Worm (Caenorhabditis elegans) whole organism, L2 larva: ENCODE measurements around the gene endu-2.

ENCODE experiments used
- C34F6.9 ChIP-seq: fragments of 150-350 bp; optimal IDR thresholded peaks from 2 replicates; lab custom pipeline; 2014; ENCODE audit warnings: missing biosample characterization, missing genetic modification characterization
- F13H6.1 ChIP-seq: sonication (generic microtip); optimal IDR thresholded peaks from 2 replicates; lab custom pipeline; 2016; ENCODE audit warnings: missing genetic modification characterization, missing compliant biosample characterization
- R02D3.7 ChIP-seq: fragments of 150-350 bp; optimal IDR thresholded peaks from 2 replicates; lab custom pipeline; 2014; ENCODE audit warnings: missing biosample characterization, missing genetic modification characterization
- Y55F3AM.14 ChIP-seq: fragments of 200-800 bp; sonication (Bioruptor generic); optimal IDR thresholded peaks from 2 replicates; lab custom pipeline; 2018; ENCODE audit warnings: mild to moderate bottlenecking, missing genetic modification characterization, missing compliant biosample characterization
- ZK546.5 ChIP-seq: sonication (generic microtip); optimal IDR thresholded peaks from 2 replicates; lab custom pipeline; 2017; ENCODE audit warnings: missing biosample characterization, missing genetic modification characterization
- alr-1 ChIP-seq: fragments of 150-350 bp; optimal IDR thresholded peaks from 2 replicates; lab custom pipeline; 2014; ENCODE audit warnings: missing biosample characterization, missing genetic modification characterization
- aly-2 ChIP-seq: fragments of 150-350 bp; optimal IDR thresholded peaks from 2 replicates; lab custom pipeline; 2014; ENCODE audit warnings: missing biosample characterization, missing genetic modification characterization
- ama-1 ChIP-seq: fragments of 150-350 bp; optimal IDR thresholded peaks from 2 replicates; lab custom pipeline; 2018; ENCODE audit warnings: inconsistent platforms
- blmp-1 ChIP-seq: sonication (generic microtip); optimal IDR thresholded peaks from 2 replicates; lab custom pipeline; 2017; ENCODE audit warnings: missing genetic modification characterization, mild to moderate bottlenecking, missing compliant biosample characterization, antibody characterized with exemption, moderate library complexity; ENCODE audit not compliant: insufficient read depth
- ceh-16 ChIP-seq: fragments of 150-350 bp; optimal IDR thresholded peaks from 2 replicates; lab custom pipeline; 2014; ENCODE audit warnings: missing biosample characterization, missing genetic modification characterization
- ceh-82 ChIP-seq: fragments of 150-350 bp; optimal IDR thresholded peaks from 2 replicates; lab custom pipeline; 2014; ENCODE audit warnings: missing biosample characterization, missing genetic modification characterization
- crh-2 ChIP-seq: sonication (generic microtip); optimal IDR thresholded peaks from 2 replicates; lab custom pipeline; 2017; ENCODE audit warnings: missing biosample characterization, missing genetic modification characterization
- dmd-4 ChIP-seq: sonication (generic microtip); optimal IDR thresholded peaks from 2 replicates; lab custom pipeline; 2017; ENCODE audit warnings: missing biosample characterization, missing genetic modification characterization
- egl-27 ChIP-seq: sonication (generic microtip); optimal IDR thresholded peaks from 3 replicates; lab custom pipeline; 2017; ENCODE audit warnings: missing biosample characterization, missing genetic modification reagents, missing genetic modification characterization
- elt-1 ChIP-seq: fragments of 150-350 bp; optimal IDR thresholded peaks from 2 replicates; lab custom pipeline; 2014; ENCODE audit warnings: missing biosample characterization, missing genetic modification characterization
- elt-3 ChIP-seq: sonication (generic microtip); optimal IDR thresholded peaks from 2 replicates; lab custom pipeline; 2017; ENCODE audit warnings: missing biosample characterization, missing genetic modification characterization
- fos-1 ChIP-seq: fragments of 150-350 bp; optimal IDR thresholded peaks from 2 replicates; lab custom pipeline; 2014; ENCODE audit warnings: missing biosample characterization, missing genetic modification characterization
- gmeb-1 ChIP-seq: fragments of 150-350 bp; optimal IDR thresholded peaks from 2 replicates; lab custom pipeline; 2014; ENCODE audit warnings: missing biosample characterization, missing genetic modification characterization
- lin-11 ChIP-seq: fragments of 150-350 bp; sonication (generic microtip); optimal IDR thresholded peaks from 2 replicates; lab custom pipeline; 2014; ENCODE audit warnings: missing biosample characterization, missing genetic modification characterization, inconsistent platforms, mixed read lengths
- lin-13 ChIP-seq: fragments of 150-350 bp; optimal IDR thresholded peaks from 2 replicates; lab custom pipeline; 2014; ENCODE audit warnings: missing biosample characterization, missing genetic modification reagents, missing genetic modification characterization
- lin-39 ChIP-seq: fragments of 150-350 bp; optimal IDR thresholded peaks from 2 replicates; lab custom pipeline; 2014; ENCODE audit warnings: missing biosample characterization, missing genetic modification reagents, missing genetic modification characterization
- lsy-2 ChIP-seq, 2 experiments: fragments of 150-350 bp in 1 of 2; sonication (generic microtip) in 1 of 2; optimal IDR thresholded peaks; 2 replicates each; lab custom pipeline; 2014 to 2017; ENCODE audit warnings: missing biosample characterization in 2 of 2, missing genetic modification characterization in 2 of 2
- mab-5 ChIP-seq: fragments of 150-350 bp; optimal IDR thresholded peaks from 2 replicates; lab custom pipeline; 2014; ENCODE audit warnings: missing biosample characterization, missing genetic modification characterization
- mbf-1 ChIP-seq: sonication (generic microtip); optimal IDR thresholded peaks from 2 replicates; lab custom pipeline; 2017; ENCODE audit warnings: missing biosample characterization, missing genetic modification characterization
- mdl-1 ChIP-seq, 2 experiments: fragments of 150-350 bp in 1 of 2; sonication (generic microtip) in 1 of 2; optimal IDR thresholded peaks; 2 replicates each; lab custom pipeline; 2017; ENCODE audit warnings: missing biosample characterization in 2 of 2, missing genetic modification characterization in 2 of 2
- nhr-10 ChIP-seq: sonication (generic microtip); optimal IDR thresholded peaks from 2 replicates; lab custom pipeline; 2017; ENCODE audit warnings: missing biosample characterization, missing genetic modification characterization
- nhr-11 ChIP-seq: fragments of 150-350 bp; optimal IDR thresholded peaks from 2 replicates; lab custom pipeline; 2014; ENCODE audit warnings: missing biosample characterization, missing genetic modification characterization
- nhr-12 ChIP-seq: fragments of 150-350 bp; optimal IDR thresholded peaks from 2 replicates; lab custom pipeline; 2014; ENCODE audit warnings: missing biosample characterization, missing genetic modification characterization
- nhr-129 ChIP-seq: fragments of 150-350 bp; optimal IDR thresholded peaks from 2 replicates; lab custom pipeline; 2014; ENCODE audit warnings: missing biosample characterization, missing genetic modification characterization
- nhr-21 ChIP-seq: fragments of 150-350 bp; optimal IDR thresholded peaks from 2 replicates; lab custom pipeline; 2014; ENCODE audit warnings: missing biosample characterization, missing genetic modification characterization
- nhr-23 ChIP-seq: fragments of 150-350 bp; optimal IDR thresholded peaks from 2 replicates; lab custom pipeline; 2014; ENCODE audit warnings: missing biosample characterization, missing genetic modification reagents, missing genetic modification characterization
- nhr-237 ChIP-seq: fragments of 150-350 bp; optimal IDR thresholded peaks from 2 replicates; lab custom pipeline; 2014; ENCODE audit warnings: missing biosample characterization, missing genetic modification characterization
- nhr-25 ChIP-seq: fragments of 150-350 bp; sonication (generic microtip); optimal IDR thresholded peaks from 3 replicates; lab custom pipeline; 2014; ENCODE audit warnings: missing biosample characterization, missing genetic modification characterization
- nhr-6 ChIP-seq: fragments of 150-350 bp; optimal IDR thresholded peaks from 2 replicates; lab custom pipeline; 2014; ENCODE audit warnings: missing biosample characterization, missing genetic modification characterization
- nhr-77 ChIP-seq: fragments of 150-350 bp; optimal IDR thresholded peaks from 2 replicates; lab custom pipeline; 2014; ENCODE audit warnings: missing biosample characterization, missing genetic modification characterization
- peb-1 ChIP-seq: fragments of 150-350 bp; optimal IDR thresholded peaks from 2 replicates; lab custom pipeline; 2014; ENCODE audit warnings: missing biosample characterization, missing genetic modification characterization
- sem-4 ChIP-seq: fragments of 150-350 bp; optimal IDR thresholded peaks from 2 replicates; lab custom pipeline; 2014; ENCODE audit warnings: missing biosample characterization, missing genetic modification reagents, missing genetic modification characterization
- skn-1 ChIP-seq: sonication (generic microtip); optimal IDR thresholded peaks from 2 replicates; lab custom pipeline; 2017; ENCODE audit warnings: missing biosample characterization, missing genetic modification characterization
- sma-3 ChIP-seq: sonication (generic microtip); optimal IDR thresholded peaks from 2 replicates; lab custom pipeline; 2016; ENCODE audit warnings: missing genetic modification reagents, missing genetic modification characterization, missing compliant biosample characterization
- sma-9 ChIP-seq, 2 experiments: fragments of 150-350 bp in 1 of 2; sonication (generic microtip) in 1 of 2; optimal IDR thresholded peaks; 2 replicates each; lab custom pipeline; 2014 to 2016; ENCODE audit warnings: missing genetic modification characterization in 2 of 2, mild to moderate bottlenecking in 1 of 2, missing biosample characterization in 1 of 2, missing compliant biosample characterization in 1 of 2, missing genetic modification reagents in 1 of 2, moderate library complexity in 1 of 2
- snpc-4 ChIP-seq: fragments of 150-350 bp; optimal IDR thresholded peaks from 2 replicates; lab custom pipeline; 2014; ENCODE audit warnings: missing biosample characterization, missing genetic modification characterization
- unc-39 ChIP-seq: fragments of 150-350 bp; optimal IDR thresholded peaks from 2 replicates; lab custom pipeline; 2014; ENCODE audit warnings: missing biosample characterization, missing genetic modification characterization
- unc-55 ChIP-seq: fragments of 150-350 bp; sonication (generic microtip); optimal IDR thresholded peaks from 3 replicates; lab custom pipeline; 2014; ENCODE audit warnings: missing biosample characterization, missing genetic modification reagents, missing genetic modification characterization
- unc-62 ChIP-seq: fragments of 150-350 bp; optimal IDR thresholded peaks from 2 replicates; lab custom pipeline; 2014; ENCODE audit warnings: missing biosample characterization, missing genetic modification reagents, missing genetic modification characterization
- zag-1 ChIP-seq: fragments of 150-350 bp; optimal IDR thresholded peaks from 2 replicates; lab custom pipeline; 2014; ENCODE audit warnings: missing biosample characterization, missing genetic modification characterization
- ztf-1 ChIP-seq: fragments of 200-800 bp; sonication (Bioruptor generic); conservative IDR thresholded peaks from 2 replicates; pipeline ENCODE4 v1.3.6; 2022; ENCODE audit warnings: missing genetic modification characterization, missing compliant biosample characterization
- ztf-11 ChIP-seq: sonication (generic microtip); optimal IDR thresholded peaks from 2 replicates; lab custom pipeline; 2017; ENCODE audit warnings: missing biosample characterization, missing genetic modification characterization
- ztf-4 ChIP-seq: fragments of 150-350 bp; optimal IDR thresholded peaks from 2 replicates; lab custom pipeline; 2014; ENCODE audit warnings: missing biosample characterization, missing genetic modification characterization

endu-2 gene

DNA sequence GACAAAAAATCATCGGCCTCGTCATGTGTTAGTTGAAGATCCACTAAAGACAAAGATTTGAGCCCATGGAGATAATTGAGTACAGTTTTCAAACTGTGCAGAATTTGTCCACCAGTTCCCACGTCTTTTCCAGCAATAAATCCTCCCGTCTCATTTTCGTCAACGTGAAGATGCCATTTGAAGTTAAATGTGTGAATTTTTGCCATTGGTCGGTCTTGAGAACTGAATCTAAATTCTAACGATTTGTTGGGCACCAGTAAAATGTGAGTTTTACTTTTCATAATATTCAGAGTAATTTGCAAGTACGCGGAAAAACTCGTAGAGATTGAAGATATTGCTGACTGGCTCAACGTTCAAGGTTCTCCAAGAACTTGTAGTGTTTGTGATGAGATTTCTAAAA lies 11.5 kb upstream of the endu-2 start:
- TF ChIP-seq unc-39 (tag; lab: Kevin White, UChicago): no peak
- TF ChIP-seq nhr-21 (tag; lab: Kevin White, UChicago): no peak
- TF ChIP-seq nhr-6 (tag; lab: Kevin White, UChicago): no peak
- no peak for TF ChIP-seq skn-1 (tag; lab: Kevin White, UChicago)
- no peak for TF ChIP-seq snpc-4

ce11 chrX:8231858-8232257 lies 10.2 kb upstream of the endu-2 start, which contains the start of gene K02A6.3:
TSS of gene K02A6.3 (minus strand) at chrX:8231931.
- TF ChIP-seq crh-2 (tag; lab: Kevin White, UChicago) (peak; percentile 93), mbf-1 (tag; lab: Kevin White, UChicago) (no peak), elt-1 (no peak), nhr-11 (no peak), F13H6.1 (peak; percentile 94), lsy-2 (tag; optimal IDR thresholded peaks at IDR 0.05; lab: Kevin White, UChicago) (peak; percentile 21 to 84), lin-13 (GFP tag; lab: Kevin White, UChicago) (peak; percentile 53), nhr-10 (tag; lab: Kevin White, UChicago) (no peak), dmd-4 (tag; lab: Kevin White, UChicago) (no peak), sma-3 (peak; percentile 95), snpc-4 (peak; percentile 27), ZK546.5 (no peak), ama-1 (lab: Kevin White, UChicago) (peak; percentile 29), ceh-82 (tag; lab: Kevin White, UChicago) (no peak), ztf-4 (tag; lab: Kevin White, UChicago) (peak; percentile 86), nhr-21 (tag; lab: Kevin White, UChicago) (peak; percentile 92), sem-4 (peak; percentile 60), R02D3.7 (no peak), zag-1 (tag; lab: Kevin White, UChicago) (no peak), nhr-237 (tag; lab: Kevin White, UChicago) (no peak), skn-1 (tag; lab: Kevin White, UChicago) (peak; percentile 64), aly-2 (tag; lab: Kevin White, UChicago) (no peak), elt-3 (tag; lab: Kevin White, UChicago) (no peak), unc-55 (GFP tag; lab: Kevin White, UChicago) (peak; percentile 61), blmp-1 (tag; lab: Kevin White, UChicago) (peak; percentile 93), sma-9 (GFP tag; optimal IDR thresholded peaks at IDR 0.05; lab: Kevin White, UChicago) (peak; percentile 97), sma-9 (tag; optimal IDR thresholded peaks at IDR 0.05; lab: Kevin White, UChicago) (no peak), ztf-11 (tag; lab: Kevin White, UChicago) (no peak), lin-11 (tag; lab: Kevin White, UChicago) (peak; percentile 22), lin-39 (tag; lab: Kevin White, UChicago) (no peak), mdl-1 (tag; optimal IDR thresholded peaks at IDR 0.05; lab: Kevin White, UChicago) (peak; percentile 88 to 97), nhr-25 (tag; lab: Kevin White, UChicago) (peak; percentile 96), ztf-1 (GFP tag; lab: Robert Waterston, UW) (no peak), gmeb-1 (tag; lab: Kevin White, UChicago) (peak; percentile 76), nhr-12 (tag; lab: Kevin White, UChicago) (no peak), alr-1 (tag; lab: Kevin White, UChicago) (no peak), nhr-23 (tag; lab: Kevin White, UChicago) (no peak), unc-39 (tag; lab: Kevin White, UChicago) (no peak), ceh-16 (tag; lab: Kevin White, UChicago) (no peak), peb-1 (tag; lab: Kevin White, UChicago) (no peak), mab-5 (tag; lab: Kevin White, UChicago) (peak; percentile 80), fos-1 (tag; lab: Kevin White, UChicago) (peak; percentile 72), unc-62 (GFP tag; lab: Kevin White, UChicago) (no peak), nhr-77 (no peak), nhr-6 (tag; lab: Kevin White, UChicago) (peak; percentile 81), egl-27 (tag; lab: Kevin White, UChicago) (peak; percentile 48), Y55F3AM.14 (GFP tag; lab: Kevin White, UChicago) (peak; percentile 79), C34F6.9 (tag; lab: Kevin White, UChicago) (peak; percentile 94), nhr-129 (tag; lab: Kevin White, UChicago) (peak; percentile 96)
